Fruit fly (Drosophila melanogaster) whole organism, wandering third instar larva: ENCODE measurements around the gene CG5199.

ENCODE experiments used
- Abd-B ChIP-seq: fragments of >200 bp; optimal IDR thresholded peaks from 2 replicates; lab custom pipeline; 2017; ENCODE audit warnings: missing biosample characterization, missing genetic modification characterization
- CG32264 ChIP-seq: fragments of 200-800 bp; sonication (Bioruptor generic); optimal IDR thresholded peaks from 2 replicates; lab custom pipeline; 2016; ENCODE audit warnings: missing biosample characterization, missing genetic modification characterization
- CG9705 ChIP-seq: fragments of 200-800 bp; sonication (Bioruptor generic); optimal IDR thresholded peaks from 2 replicates; lab custom pipeline; 2018; ENCODE audit warnings: missing biosample characterization, mild to moderate bottlenecking, missing genetic modification characterization
- CrebA ChIP-seq: fragments of 200-800 bp; sonication (Bioruptor generic); optimal IDR thresholded peaks from 2 replicates; lab custom pipeline; 2016; ENCODE audit warnings: missing biosample characterization, mild to moderate bottlenecking, missing genetic modification characterization, borderline replicate concordance
- Dfd ChIP-seq: fragments of >200 bp; optimal IDR thresholded peaks from 2 replicates; lab custom pipeline; 2017; ENCODE audit warnings: missing biosample characterization, missing genetic modification characterization
- HLH106 ChIP-seq: fragments of 200-800 bp; optimal IDR thresholded peaks from 3 replicates; lab custom pipeline; 2019; ENCODE audit warnings: missing biosample characterization, mild to moderate bottlenecking, missing genetic modification characterization, moderate library complexity
- Hnf4 ChIP-seq: fragments of 200-800 bp; sonication (Bioruptor generic); optimal IDR thresholded peaks from 2 replicates; lab custom pipeline; 2016; ENCODE audit warnings: missing biosample characterization, mild to moderate bottlenecking, missing genetic modification characterization
- Hr83 ChIP-seq: fragments of 200-300 bp; sonication (Bioruptor generic); optimal IDR thresholded peaks from 2 replicates; lab custom pipeline; 2016; ENCODE audit warnings: missing biosample characterization, mild to moderate bottlenecking, missing genetic modification characterization, moderate library complexity; ENCODE audit not compliant: poor library complexity, severe bottlenecking
- Mio ChIP-seq: sonication (Bioruptor generic); optimal IDR thresholded peaks from 2 replicates; lab custom pipeline; 2016; ENCODE audit warnings: missing biosample characterization, missing genetic modification characterization
- Myc ChIP-seq: fragments of >200 bp; optimal IDR thresholded peaks from 2 replicates; lab custom pipeline; 2017
- N ChIP-seq: fragments of >200 bp; optimal IDR thresholded peaks from 2 replicates; lab custom pipeline; 2018; ENCODE audit warnings: missing biosample characterization, missing external identifiers, missing genetic modification characterization
- OdsH ChIP-seq: fragments of 200-800 bp; sonication (Bioruptor generic); optimal IDR thresholded peaks from 2 replicates; lab custom pipeline; 2016; ENCODE audit warnings: missing biosample characterization, mild to moderate bottlenecking, missing genetic modification characterization
- Rel ChIP-seq, 2 experiments: fragments of 200-800 bp; sonication (Bioruptor generic) in 1 of 2; optimal IDR thresholded peaks; 2 replicates in 1 of 2; 3 replicates in 1 of 2; lab custom pipeline; 2016 to 2019; ENCODE audit warnings: mild to moderate bottlenecking in 2 of 2, missing biosample characterization in 2 of 2, missing genetic modification characterization in 2 of 2, moderate library complexity in 1 of 2
- Sp1 ChIP-seq: fragments of 200-800 bp; sonication (Bioruptor generic); optimal IDR thresholded peaks from 3 replicates; lab custom pipeline; 2019; ENCODE audit warnings: missing biosample characterization, mild to moderate bottlenecking, missing genetic modification characterization, moderate library complexity
- br ChIP-seq: fragments of 200-800 bp; sonication (Bioruptor generic); optimal IDR thresholded peaks from 2 replicates; lab custom pipeline; 2016; ENCODE audit warnings: missing biosample characterization, missing genetic modification characterization
- brk ChIP-seq: fragments of 200-800 bp; sonication (Bioruptor generic); optimal IDR thresholded peaks from 2 replicates; lab custom pipeline; 2016; ENCODE audit warnings: missing biosample characterization, mild to moderate bottlenecking, missing genetic modification characterization
- dl ChIP-seq, 2 experiments: fragments of 175-275, 200-275 bp in 1 of 2; fragments of 200-275 bp in 1 of 2; sonication (Bioruptor generic); optimal IDR thresholded peaks; lab custom pipeline; 2018; ENCODE audit warnings: mild to moderate bottlenecking in 2 of 2, missing biosample characterization in 2 of 2, missing genetic modification characterization in 2 of 2, moderate library complexity in 2 of 2; ENCODE audit not compliant: partially characterized antibody in 2 of 2, insufficient read depth in 1 of 2
- dmrt93B ChIP-seq: fragments of 200-800 bp; sonication (Bioruptor generic); optimal IDR thresholded peaks from 2 replicates; lab custom pipeline; 2018; ENCODE audit warnings: missing biosample characterization, mild to moderate bottlenecking, missing genetic modification characterization
- ey ChIP-seq: fragments of 200-800 bp; sonication (Bioruptor generic); optimal IDR thresholded peaks from 2 replicates; lab custom pipeline; 2016; ENCODE audit warnings: missing biosample characterization, missing genetic modification characterization
- foxo ChIP-seq, 2 experiments: fragments of 200-800 bp; sonication (Bioruptor generic); optimal IDR thresholded peaks; 2 replicates in 1 of 2; 3 replicates in 1 of 2; lab custom pipeline; 2016 to 2017; ENCODE audit warnings: missing biosample characterization in 2 of 2, missing genetic modification characterization in 2 of 2
- fru ChIP-seq: fragments of 200-800 bp; sonication (Bioruptor generic); optimal IDR thresholded peaks from 3 replicates; lab custom pipeline; 2016; ENCODE audit warnings: missing biosample characterization, mild to moderate bottlenecking, missing genetic modification characterization
- h ChIP-seq: fragments of 200-800 bp; sonication (Bioruptor generic); optimal IDR thresholded peaks from 3 replicates; lab custom pipeline; 2016; ENCODE audit warnings: missing biosample characterization, mild to moderate bottlenecking, missing genetic modification characterization
- pan ChIP-seq: fragments of >200 bp; optimal IDR thresholded peaks from 2 replicates; lab custom pipeline; 2017
- psq ChIP-seq: fragments of 200-800 bp; sonication (Bioruptor generic); optimal IDR thresholded peaks from 3 replicates; lab custom pipeline; 2017; ENCODE audit warnings: missing biosample characterization, mild to moderate bottlenecking, missing genetic modification characterization, moderate library complexity
- rgr ChIP-seq: fragments of 200-800 bp; sonication (Bioruptor generic); optimal IDR thresholded peaks from 3 replicates; lab custom pipeline; 2016; ENCODE audit warnings: missing biosample characterization, mild to moderate bottlenecking, missing genetic modification characterization
- sage ChIP-seq: fragments of 200-800 bp; sonication (Bioruptor generic); optimal IDR thresholded peaks from 2 replicates; lab custom pipeline; 2016; ENCODE audit warnings: missing biosample characterization, mild to moderate bottlenecking, missing genetic modification characterization
- sv ChIP-seq: fragments of 200-800 bp; sonication (Bioruptor generic); optimal IDR thresholded peaks from 3 replicates; lab custom pipeline; 2016; ENCODE audit warnings: missing biosample characterization, missing genetic modification characterization
- tai ChIP-seq: sonication (Bioruptor generic); optimal IDR thresholded peaks from 2 replicates; lab custom pipeline; 2016; ENCODE audit warnings: missing biosample characterization, missing genetic modification characterization
- usp ChIP-seq: fragments of >200 bp; optimal IDR thresholded peaks from 2 replicates; lab custom pipeline; 2017; ENCODE audit warnings: missing biosample characterization, missing genetic modification characterization
- woc ChIP-seq: sonication (Bioruptor generic); optimal IDR thresholded peaks from 2 replicates; lab custom pipeline; 2016; ENCODE audit warnings: missing biosample characterization, mild to moderate bottlenecking, missing genetic modification characterization

The CG5199 gene

dm6 chr3L:20460383-20460782, 7.7 kb upstream of the CG5199 start, which contains the start of gene mag:
TSS of gene mag (plus strand) at chr3L:20460683.
- TF ChIP-seq rgr (GFP tag; lab: Kevin White, UChicago) (no peak), CrebA (no peak), Rel (GFP tag; optimal IDR thresholded peaks at IDR 0.05; lab: Kevin White, UChicago) (no peak), Rel (tag; optimal IDR thresholded peaks at IDR 0.05; lab: Kevin White, UChicago) (no peak), fru (GFP tag; lab: Kevin White, UChicago) (no peak), Mio (GFP tag; lab: Kevin White, UChicago) (no peak), dl (GFP tag; optimal IDR thresholded peaks at IDR 0.05; lab: Kevin White, UChicago; ENCODE audit: insufficient read depth in 1 of 2, partially characterized antibody in 2 of 2) (no peak), Myc (lab: Kevin White, UChicago) (no peak), Hr83 (GFP tag; lab: Kevin White, UChicago) (no peak), OdsH (GFP tag; lab: Kevin White, UChicago) (no peak), pan (lab: Kevin White, UChicago) (no peak), HLH106 (no peak), sv (GFP tag; lab: Kevin White, UChicago) (no peak), usp (GFP tag; lab: Kevin White, UChicago) (no peak)

- TF ChIP-seq brk (GFP tag; lab: Kevin White, UChicago) (no peak), dl (GFP tag; optimal IDR thresholded peaks at IDR 0.05; lab: Kevin White, UChicago; ENCODE audit: insufficient read depth in 1 of 2, partially characterized antibody in 2 of 2) (no peak)
Observed at dm6 chr3L:20448773-20449172, 3.9 kb downstream of the CG5199 start.

dm6 chr3L:20447957-20448356, 4.7 kb downstream of the CG5199 start:
- TF ChIP-seq brk (GFP tag; lab: Kevin White, UChicago) = peak; percentile 43
- peak; percentile 57 for TF ChIP-seq Hnf4 (GFP tag; lab: Kevin White, UChicago)
- peak; percentile 78 for TF ChIP-seq CG9705 (GFP tag; lab: Kevin White, UChicago)
- TF ChIP-seq psq = peak; percentile 32
- TF ChIP-seq Mio (GFP tag; lab: Kevin White, UChicago) = no peak
- TF ChIP-seq Rel (GFP tag; optimal IDR thresholded peaks at IDR 0.05; lab: Kevin White, UChicago) = peak; percentile 16
- TF ChIP-seq Rel (tag; optimal IDR thresholded peaks at IDR 0.05; lab: Kevin White, UChicago) = peak; percentile 99
- TF ChIP-seq tai (GFP tag; lab: Kevin White, UChicago) = no peak
- no peak for TF ChIP-seq Abd-B (GFP tag; lab: Kevin White, UChicago)
- TF ChIP-seq OdsH (GFP tag; lab: Kevin White, UChicago) = peak; percentile 51
- TF ChIP-seq dmrt93B (GFP tag; lab: Kevin White, UChicago) = peak; percentile 54
- peak; percentile 79 for TF ChIP-seq Sp1
- TF ChIP-seq HLH106 = peak; percentile 67
- TF ChIP-seq sage (GFP tag; lab: Kevin White, UChicago) = no peak
- TF ChIP-seq h = peak; percentile 67
- peak; percentile 76 for TF ChIP-seq Hr83 (GFP tag; lab: Kevin White, UChicago)
- no peak for TF ChIP-seq usp (GFP tag; lab: Kevin White, UChicago)
- TF ChIP-seq br (GFP tag; lab: Kevin White, UChicago) = peak; percentile 24
- no peak for TF ChIP-seq N
- TF ChIP-seq foxo (GFP tag; optimal IDR thresholded peaks at IDR 0.05; lab: Kevin White, UChicago) = peak in 1 of 2 experiments; percentile 58
- no peak for TF ChIP-seq ey (GFP tag; lab: Kevin White, UChicago)
- TF ChIP-seq fru (GFP tag; lab: Kevin White, UChicago) = peak; percentile 4
- no peak for TF ChIP-seq woc (GFP tag; lab: Kevin White, UChicago)
- TF ChIP-seq pan (lab: Kevin White, UChicago) = no peak
- TF ChIP-seq rgr (GFP tag; lab: Kevin White, UChicago) = peak; percentile 76

- TF ChIP-seq ey (GFP tag; lab: Kevin White, UChicago) (peak; percentile 25), CG32264 (GFP tag; lab: Kevin White, UChicago) (no peak)
- TF ChIP-seq, all 38 proteins: peak for 1
Observed at dm6 chr3L:20447337-20447736, 5.3 kb downstream of the CG5199 start.

dm6 chr3L:20446030-20446429, 6.6 kb downstream of the CG5199 start:
- TF ChIP-seq Myc (lab: Kevin White, UChicago) (no peak), Dfd (GFP tag; lab: Kevin White, UChicago) (no peak), Rel (GFP tag; optimal IDR thresholded peaks at IDR 0.05; lab: Kevin White, UChicago) (no peak), Rel (tag; optimal IDR thresholded peaks at IDR 0.05; lab: Kevin White, UChicago) (peak; percentile 48), br (GFP tag; lab: Kevin White, UChicago) (no peak)
